Worm (Caenorhabditis elegans): ENCODE measurements around the gene lec-10.

Gene lec-10

ce11 chrV:6488849-6489248 lies at the start of gene lec-10:
Gene lec-10 (minus strand): TSS chrV:6489120.
- TF ChIP-seq hmg-4 (GFP tag; optimal IDR thresholded peaks at IDR 0.05) (no peak), hmbx-1 (tag; optimal IDR thresholded peaks at IDR 0.05) (no peak), ama-1 (optimal IDR thresholded peaks at IDR 0.05) (no peak), ceh-36 (tag; optimal IDR thresholded peaks at IDR 0.05) (no peak), B0310.2 (tag; optimal IDR thresholded peaks at IDR 0.05) (no peak), aly-1 (tag; optimal IDR thresholded peaks at IDR 0.05) (no peak), ets-7 (tag; optimal IDR thresholded peaks at IDR 0.05) (no peak), sea-1 (GFP tag; conservative IDR thresholded peaks at IDR 0.05) (no peak), tbx-37 (GFP tag; conservative IDR thresholded peaks at IDR 0.05) (no peak), ceh-13 (GFP tag; optimal IDR thresholded peaks at IDR 0.05) (no peak), scrt-1 (GFP tag; IDR thresholded peaks at IDR 0.05) (no peak), F13C5.2 (tag; optimal IDR thresholded peaks at IDR 0.05) (no peak), pes-1 (GFP tag; IDR thresholded peaks at IDR 0.05) (no peak), tbx-11 (GFP tag; IDR thresholded peaks at IDR 0.05) (no peak), hnd-1 (tag; optimal IDR thresholded peaks at IDR 0.05) (no peak), tra-4 (tag; optimal IDR thresholded peaks at IDR 0.05) (no peak)

ce11 chrV:6538323-6538722 lies 49.4 kb upstream of the lec-10 start:
- no peak for TF ChIP-seq ama-1 (optimal IDR thresholded peaks at IDR 0.05)
- TF ChIP-seq hnd-1 (tag; optimal IDR thresholded peaks at IDR 0.05), result no peak
- no peak for TF ChIP-seq tra-4 (tag; optimal IDR thresholded peaks at IDR 0.05)
- peak; percentile 5 for TF ChIP-seq aly-1 (tag; optimal IDR thresholded peaks at IDR 0.05)
- peak; percentile 17 for TF ChIP-seq hmg-4 (GFP tag; optimal IDR thresholded peaks at IDR 0.05)

- no peak for TF ChIP-seq hmbx-1 (tag; optimal IDR thresholded peaks at IDR 0.05)
- TF ChIP-seq aly-1 (tag; optimal IDR thresholded peaks at IDR 0.05), result no peak
- TF ChIP-seq B0310.2 (tag; optimal IDR thresholded peaks at IDR 0.05), result no peak
- TF ChIP-seq tbx-11 (GFP tag; IDR thresholded peaks at IDR 0.05), result no peak
- no peak for TF ChIP-seq pes-1 (GFP tag; IDR thresholded peaks at IDR 0.05)
- no peak for TF ChIP-seq ama-1 (optimal IDR thresholded peaks at IDR 0.05)
- TF ChIP-seq ceh-36 (tag; optimal IDR thresholded peaks at IDR 0.05), result no peak
- no peak for TF ChIP-seq tbx-37 (GFP tag; conservative IDR thresholded peaks at IDR 0.05)
- no peak for TF ChIP-seq sea-1 (GFP tag; conservative IDR thresholded peaks at IDR 0.05)
- no peak for TF ChIP-seq tra-4 (tag; optimal IDR thresholded peaks at IDR 0.05)
- TF ChIP-seq ceh-13 (GFP tag; optimal IDR thresholded peaks at IDR 0.05), result no peak
- TF ChIP-seq F13C5.2 (tag; optimal IDR thresholded peaks at IDR 0.05), result no peak
- no peak for TF ChIP-seq hmg-4 (GFP tag; optimal IDR thresholded peaks at IDR 0.05)
- TF ChIP-seq ets-7 (tag; optimal IDR thresholded peaks at IDR 0.05), result no peak
- TF ChIP-seq flt-1 (GFP tag; IDR thresholded peaks at IDR 0.05), result no peak
- no peak for TF ChIP-seq hnd-1 (tag; optimal IDR thresholded peaks at IDR 0.05)
- no peak for TF ChIP-seq scrt-1 (GFP tag; IDR thresholded peaks at IDR 0.05)
These were observed 44.1 kb upstream of the lec-10 start, which contains the start of gene hpo-26 for ce11 chrV:6533030-6533429. Gene hpo-26 (minus strand): TSS chrV:6533060.

ce11 chrV:6524757-6525156 lies 35.8 kb upstream of the lec-10 start, which contains the start of gene acs-1:
Gene acs-1 (plus strand): TSS chrV:6524989.
- TF ChIP-seq hmg-4 (GFP tag; optimal IDR thresholded peaks at IDR 0.05) (no peak), flt-1 (GFP tag; IDR thresholded peaks at IDR 0.05) (no peak), hnd-1 (tag; optimal IDR thresholded peaks at IDR 0.05) (no peak), tbx-37 (GFP tag; conservative IDR thresholded peaks at IDR 0.05) (no peak), tra-4 (tag; optimal IDR thresholded peaks at IDR 0.05) (no peak), F13C5.2 (tag; optimal IDR thresholded peaks at IDR 0.05) (no peak), tbx-11 (GFP tag; IDR thresholded peaks at IDR 0.05) (no peak), pes-1 (GFP tag; IDR thresholded peaks at IDR 0.05) (no peak), B0310.2 (tag; optimal IDR thresholded peaks at IDR 0.05) (no peak), aly-1 (tag; optimal IDR thresholded peaks at IDR 0.05) (no peak), scrt-1 (GFP tag; IDR thresholded peaks at IDR 0.05) (no peak), ceh-36 (tag; optimal IDR thresholded peaks at IDR 0.05) (no peak), ceh-13 (GFP tag; optimal IDR thresholded peaks at IDR 0.05) (no peak), hmbx-1 (tag; optimal IDR thresholded peaks at IDR 0.05) (no peak), sea-1 (GFP tag; conservative IDR thresholded peaks at IDR 0.05) (no peak), ets-7 (tag; optimal IDR thresholded peaks at IDR 0.05) (no peak)

ce11 chrV:6522879-6523497 lies 34.1 kb upstream of the lec-10 start:
- TF ChIP-seq hnd-1 (tag; optimal IDR thresholded peaks at IDR 0.05) (no peak), tra-4 (tag; optimal IDR thresholded peaks at IDR 0.05) (no peak)

ce11 chrV:6520385-6521080 lies 31.6 kb upstream of the lec-10 start, which contains the start of the genes F46E10.2 and F46E10.18:
Gene F46E10.2 (plus strand): TSS chrV:6520435.
Gene F46E10.18 (plus strand): TSS chrV:6521030.
- TF ChIP-seq F13C5.2 (tag; optimal IDR thresholded peaks at IDR 0.05), result no peak
- TF ChIP-seq scrt-1 (GFP tag; IDR thresholded peaks at IDR 0.05), result no peak
- TF ChIP-seq tra-4 (tag; optimal IDR thresholded peaks at IDR 0.05), result no peak
- TF ChIP-seq B0310.2 (tag; optimal IDR thresholded peaks at IDR 0.05), result no peak
- TF ChIP-seq ceh-13 (GFP tag; optimal IDR thresholded peaks at IDR 0.05), result no peak
- TF ChIP-seq hmg-4 (GFP tag; optimal IDR thresholded peaks at IDR 0.05), result no peak
- no peak for TF ChIP-seq ama-1 (optimal IDR thresholded peaks at IDR 0.05)
- no peak for TF ChIP-seq sea-1 (GFP tag; conservative IDR thresholded peaks at IDR 0.05)

- TF ChIP-seq ceh-36 (tag; optimal IDR thresholded peaks at IDR 0.05) (no peak), pes-1 (GFP tag; IDR thresholded peaks at IDR 0.05) (no peak), F13C5.2 (tag; optimal IDR thresholded peaks at IDR 0.05) (no peak), aly-1 (tag; optimal IDR thresholded peaks at IDR 0.05) (no peak), ceh-13 (GFP tag; optimal IDR thresholded peaks at IDR 0.05) (no peak), B0310.2 (tag; optimal IDR thresholded peaks at IDR 0.05) (no peak), ets-7 (tag; optimal IDR thresholded peaks at IDR 0.05) (no peak), hnd-1 (tag; optimal IDR thresholded peaks at IDR 0.05) (no peak), hmbx-1 (tag; optimal IDR thresholded peaks at IDR 0.05) (no peak), hmg-4 (GFP tag; optimal IDR thresholded peaks at IDR 0.05) (no peak), tbx-11 (GFP tag; IDR thresholded peaks at IDR 0.05) (no peak), sea-1 (GFP tag; conservative IDR thresholded peaks at IDR 0.05) (no peak), ama-1 (optimal IDR thresholded peaks at IDR 0.05) (no peak), scrt-1 (GFP tag; IDR thresholded peaks at IDR 0.05) (no peak), flt-1 (GFP tag; IDR thresholded peaks at IDR 0.05) (no peak), tra-4 (tag; optimal IDR thresholded peaks at IDR 0.05) (no peak), tbx-37 (GFP tag; conservative IDR thresholded peaks at IDR 0.05) (no peak)
These were observed 29.2 kb upstream of the lec-10 start, which contains the start of gene F46E10.3 for ce11 chrV:6518225-6518396. Gene F46E10.3 (plus strand): TSS chrV:6518297.

Data from whole organism, early embryonic.